Fruit fly (Drosophila melanogaster) whole organism, wandering third instar larva: Measurements from ENCODE around the gene Pus7.

Source experiments
- CG32264 ChIP-seq: fragments of 200-800 bp; sonication (Bioruptor generic); optimal IDR thresholded peaks from 2 replicates; lab custom pipeline; 2016; ENCODE audit warnings: missing biosample characterization, missing genetic modification characterization
- CG9705 ChIP-seq: fragments of 200-800 bp; sonication (Bioruptor generic); optimal IDR thresholded peaks from 2 replicates; lab custom pipeline; 2018; ENCODE audit warnings: missing biosample characterization, mild to moderate bottlenecking, missing genetic modification characterization
- CrebA ChIP-seq: fragments of 200-800 bp; sonication (Bioruptor generic); optimal IDR thresholded peaks from 2 replicates; lab custom pipeline; 2016; ENCODE audit warnings: missing biosample characterization, mild to moderate bottlenecking, missing genetic modification characterization, borderline replicate concordance
- Dfd ChIP-seq: fragments of >200 bp; optimal IDR thresholded peaks from 2 replicates; lab custom pipeline; 2017; ENCODE audit warnings: missing biosample characterization, missing genetic modification characterization
- Dif ChIP-seq: fragments of 200-275, 200-300 bp; sonication (Bioruptor generic); optimal IDR thresholded peaks from 2 replicates; lab custom pipeline; 2018; ENCODE audit warnings: missing biosample characterization, missing genetic modification characterization; ENCODE audit not compliant: partially characterized antibody
- GATAd ChIP-seq: sonication (Bioruptor generic); optimal IDR thresholded peaks from 2 replicates; lab custom pipeline; 2016; ENCODE audit warnings: missing biosample characterization, missing genetic modification characterization
- HLH106 ChIP-seq: fragments of 200-800 bp; optimal IDR thresholded peaks from 3 replicates; lab custom pipeline; 2019; ENCODE audit warnings: missing biosample characterization, mild to moderate bottlenecking, missing genetic modification characterization, moderate library complexity
- Hnf4 ChIP-seq: fragments of 200-800 bp; sonication (Bioruptor generic); optimal IDR thresholded peaks from 2 replicates; lab custom pipeline; 2016; ENCODE audit warnings: missing biosample characterization, mild to moderate bottlenecking, missing genetic modification characterization
- Hr78 ChIP-seq: fragments of >200 bp; optimal IDR thresholded peaks from 2 replicates; lab custom pipeline; 2017; ENCODE audit warnings: missing biosample characterization, missing genetic modification characterization
- Jra ChIP-seq: sonication (Bioruptor generic); optimal IDR thresholded peaks from 2 replicates; lab custom pipeline; 2016; ENCODE audit warnings: missing biosample characterization, missing genetic modification characterization
- Mio ChIP-seq: sonication (Bioruptor generic); optimal IDR thresholded peaks from 2 replicates; lab custom pipeline; 2016; ENCODE audit warnings: missing biosample characterization, missing genetic modification characterization
- Myc ChIP-seq: fragments of >200 bp; optimal IDR thresholded peaks from 2 replicates; lab custom pipeline; 2017
- N ChIP-seq: fragments of >200 bp; optimal IDR thresholded peaks from 2 replicates; lab custom pipeline; 2018; ENCODE audit warnings: missing biosample characterization, missing external identifiers, missing genetic modification characterization
- OdsH ChIP-seq: fragments of 200-800 bp; sonication (Bioruptor generic); optimal IDR thresholded peaks from 2 replicates; lab custom pipeline; 2016; ENCODE audit warnings: missing biosample characterization, mild to moderate bottlenecking, missing genetic modification characterization
- Rel ChIP-seq, 2 experiments: fragments of 200-800 bp; sonication (Bioruptor generic) in 1 of 2; optimal IDR thresholded peaks; 2 replicates in 1 of 2; 3 replicates in 1 of 2; lab custom pipeline; 2016 to 2019; ENCODE audit warnings: mild to moderate bottlenecking in 2 of 2, missing biosample characterization in 2 of 2, missing genetic modification characterization in 2 of 2, moderate library complexity in 1 of 2
- Sp1 ChIP-seq: fragments of 200-800 bp; sonication (Bioruptor generic); optimal IDR thresholded peaks from 3 replicates; lab custom pipeline; 2019; ENCODE audit warnings: missing biosample characterization, mild to moderate bottlenecking, missing genetic modification characterization, moderate library complexity
- br ChIP-seq: fragments of 200-800 bp; sonication (Bioruptor generic); optimal IDR thresholded peaks from 2 replicates; lab custom pipeline; 2016; ENCODE audit warnings: missing biosample characterization, missing genetic modification characterization
- brk ChIP-seq: fragments of 200-800 bp; sonication (Bioruptor generic); optimal IDR thresholded peaks from 2 replicates; lab custom pipeline; 2016; ENCODE audit warnings: missing biosample characterization, mild to moderate bottlenecking, missing genetic modification characterization
- dl ChIP-seq, 2 experiments: fragments of 175-275, 200-275 bp in 1 of 2; fragments of 200-275 bp in 1 of 2; sonication (Bioruptor generic); optimal IDR thresholded peaks; lab custom pipeline; 2018; ENCODE audit warnings: mild to moderate bottlenecking in 2 of 2, missing biosample characterization in 2 of 2, missing genetic modification characterization in 2 of 2, moderate library complexity in 2 of 2; ENCODE audit not compliant: partially characterized antibody in 2 of 2, insufficient read depth in 1 of 2
- dsf ChIP-seq: sonication (Bioruptor generic); optimal IDR thresholded peaks from 2 replicates; lab custom pipeline; 2016; ENCODE audit warnings: missing biosample characterization, missing genetic modification characterization, borderline replicate concordance
- ey ChIP-seq: fragments of 200-800 bp; sonication (Bioruptor generic); optimal IDR thresholded peaks from 2 replicates; lab custom pipeline; 2016; ENCODE audit warnings: missing biosample characterization, missing genetic modification characterization
- foxo ChIP-seq, 2 experiments: fragments of 200-800 bp; sonication (Bioruptor generic); optimal IDR thresholded peaks; 2 replicates in 1 of 2; 3 replicates in 1 of 2; lab custom pipeline; 2016 to 2017; ENCODE audit warnings: missing biosample characterization in 2 of 2, missing genetic modification characterization in 2 of 2
- fru ChIP-seq: fragments of 200-800 bp; sonication (Bioruptor generic); optimal IDR thresholded peaks from 3 replicates; lab custom pipeline; 2016; ENCODE audit warnings: missing biosample characterization, mild to moderate bottlenecking, missing genetic modification characterization
- pan ChIP-seq: fragments of >200 bp; optimal IDR thresholded peaks from 2 replicates; lab custom pipeline; 2017
- rgr ChIP-seq: fragments of 200-800 bp; sonication (Bioruptor generic); optimal IDR thresholded peaks from 3 replicates; lab custom pipeline; 2016; ENCODE audit warnings: missing biosample characterization, mild to moderate bottlenecking, missing genetic modification characterization
- sv ChIP-seq: fragments of 200-800 bp; sonication (Bioruptor generic); optimal IDR thresholded peaks from 3 replicates; lab custom pipeline; 2016; ENCODE audit warnings: missing biosample characterization, missing genetic modification characterization
- tai ChIP-seq: sonication (Bioruptor generic); optimal IDR thresholded peaks from 2 replicates; lab custom pipeline; 2016; ENCODE audit warnings: missing biosample characterization, missing genetic modification characterization
- woc ChIP-seq: sonication (Bioruptor generic); optimal IDR thresholded peaks from 2 replicates; lab custom pipeline; 2016; ENCODE audit warnings: missing biosample characterization, mild to moderate bottlenecking, missing genetic modification characterization

The Pus7 gene

DNA sequence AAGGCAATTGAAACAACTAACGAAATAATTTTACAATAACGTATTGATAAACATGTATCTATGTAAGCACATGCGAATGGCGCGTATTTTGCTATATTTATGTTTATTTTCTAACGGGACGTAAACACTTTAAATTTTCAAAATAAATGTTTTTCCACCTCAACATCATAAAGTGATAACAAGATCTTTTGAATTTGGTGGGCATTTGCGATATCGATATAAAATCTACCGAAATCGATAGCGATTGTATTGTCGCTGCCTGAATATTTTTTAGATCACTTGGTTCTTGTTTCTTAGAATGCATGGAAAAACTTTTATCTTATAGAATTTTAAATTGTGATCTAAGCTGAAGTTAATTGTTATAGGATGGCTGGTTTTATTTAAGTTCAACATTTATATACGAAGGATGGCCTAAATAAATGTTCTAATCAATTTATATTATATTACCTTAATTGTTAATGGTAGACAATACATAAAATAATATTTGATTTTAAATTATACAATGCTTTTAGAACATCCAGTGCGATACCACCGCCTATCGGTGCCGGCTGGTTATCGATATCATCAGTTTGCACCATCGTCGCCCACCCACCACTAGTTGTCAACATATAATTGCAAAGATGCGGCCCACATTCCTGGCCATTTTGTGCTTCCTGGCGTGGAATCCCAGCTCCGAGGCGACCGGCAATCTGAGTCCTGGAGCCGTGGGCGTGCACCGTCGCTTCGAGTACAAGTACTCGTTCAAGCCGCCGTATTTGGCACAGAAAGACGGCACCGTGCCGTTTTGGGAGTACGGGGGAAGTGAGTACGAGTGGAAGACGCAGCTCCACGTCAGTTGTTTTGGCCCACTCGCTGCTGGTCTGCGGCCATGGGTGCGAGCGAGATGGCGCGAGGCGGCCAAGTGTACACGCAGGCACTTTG, 24.8 kb downstream of the Pus7 start, which contains the start of gene ergic53:
TSS of gene ergic53 (plus strand) at position 592 of the 921 bp plus-strand sequence.
- TF ChIP-seq ey (GFP tag; lab: Kevin White, UChicago) (no peak), Myc (lab: Kevin White, UChicago) (peak; percentile 34), GATAd (GFP tag; lab: Kevin White, UChicago) (peak; percentile 71), Rel (GFP tag; optimal IDR thresholded peaks at IDR 0.05; lab: Kevin White, UChicago) (no peak), Rel (tag; optimal IDR thresholded peaks at IDR 0.05; lab: Kevin White, UChicago) (peak; percentile 32), Hr78 (GFP tag; lab: Kevin White, UChicago) (no peak), Jra (GFP tag; lab: Kevin White, UChicago) (no peak), Mio (GFP tag; lab: Kevin White, UChicago) (no peak)
- TF ChIP-seq, all 38 proteins: peak for 3

DNA sequence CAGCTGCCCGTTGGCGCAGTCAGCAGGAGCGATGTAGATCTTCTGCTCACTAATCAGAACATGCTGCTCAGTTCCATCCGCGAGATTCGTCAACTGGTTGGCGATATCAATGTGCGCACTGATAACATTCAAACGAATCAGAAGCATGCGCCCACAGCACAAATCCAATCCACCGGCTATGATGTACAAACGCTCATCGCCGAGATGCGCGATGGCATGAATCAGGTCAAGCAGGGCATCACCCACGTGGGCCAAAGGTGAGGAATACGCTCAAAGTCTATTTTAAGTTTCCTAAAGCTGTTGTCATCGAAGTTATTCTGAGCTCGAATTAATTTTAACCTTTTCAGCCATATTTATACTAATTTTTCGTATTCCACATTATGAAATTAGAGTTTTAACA, 26.6 kb downstream of the Pus7 start:
- TF ChIP-seq rgr (GFP tag; lab: Kevin White, UChicago) (no peak), dl (GFP tag; optimal IDR thresholded peaks at IDR 0.05; lab: Kevin White, UChicago; ENCODE audit: insufficient read depth in 1 of 2, partially characterized antibody in 2 of 2) (no peak), dsf (no peak), woc (GFP tag; lab: Kevin White, UChicago) (no peak), Hr78 (GFP tag; lab: Kevin White, UChicago) (no peak), tai (GFP tag; lab: Kevin White, UChicago) (no peak), sv (GFP tag; lab: Kevin White, UChicago) (no peak), br (GFP tag; lab: Kevin White, UChicago) (no peak), Hnf4 (GFP tag; lab: Kevin White, UChicago) (no peak), Myc (lab: Kevin White, UChicago) (no peak), CG32264 (GFP tag; lab: Kevin White, UChicago) (no peak), foxo (GFP tag; optimal IDR thresholded peaks at IDR 0.05; lab: Kevin White, UChicago) (no peak), Dfd (GFP tag; lab: Kevin White, UChicago) (no peak), Rel (GFP tag; optimal IDR thresholded peaks at IDR 0.05; lab: Kevin White, UChicago) (no peak), Rel (tag; optimal IDR thresholded peaks at IDR 0.05; lab: Kevin White, UChicago) (no peak)

DNA sequence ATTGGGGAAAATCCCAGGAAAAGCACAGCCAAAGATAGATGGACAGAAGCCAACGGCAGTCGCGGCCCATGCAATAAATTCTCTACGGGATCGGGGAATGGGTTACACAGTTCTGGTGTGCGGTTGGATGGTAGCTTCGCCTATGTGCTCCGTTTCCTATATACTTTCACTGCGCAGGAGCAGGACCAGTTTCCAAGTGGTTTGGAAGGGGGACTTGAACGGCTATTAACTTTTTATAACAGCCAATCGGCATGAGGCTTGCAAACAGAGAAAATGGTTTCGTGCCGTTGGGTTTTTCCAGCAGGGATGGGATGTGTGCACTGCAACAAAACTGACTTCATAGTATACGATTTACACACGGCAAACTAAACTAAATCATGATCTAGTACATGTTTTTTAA, 28.6 kb downstream of the Pus7 start:
- no peak for TF ChIP-seq ey (GFP tag; lab: Kevin White, UChicago)
- no peak for TF ChIP-seq br (GFP tag; lab: Kevin White, UChicago)
- TF ChIP-seq Sp1 (GFP tag; lab: Kevin White, UChicago), result no peak
- TF ChIP-seq dl (GFP tag; optimal IDR thresholded peaks at IDR 0.05; lab: Kevin White, UChicago; ENCODE audit: insufficient read depth in 1 of 2, partially characterized antibody in 2 of 2), result no peak
- no peak for TF ChIP-seq HLH106 (tag; lab: Kevin White, UChicago)
- TF ChIP-seq CG9705 (GFP tag; lab: Kevin White, UChicago), result no peak
- no peak for TF ChIP-seq Hnf4 (GFP tag; lab: Kevin White, UChicago)

DNA sequence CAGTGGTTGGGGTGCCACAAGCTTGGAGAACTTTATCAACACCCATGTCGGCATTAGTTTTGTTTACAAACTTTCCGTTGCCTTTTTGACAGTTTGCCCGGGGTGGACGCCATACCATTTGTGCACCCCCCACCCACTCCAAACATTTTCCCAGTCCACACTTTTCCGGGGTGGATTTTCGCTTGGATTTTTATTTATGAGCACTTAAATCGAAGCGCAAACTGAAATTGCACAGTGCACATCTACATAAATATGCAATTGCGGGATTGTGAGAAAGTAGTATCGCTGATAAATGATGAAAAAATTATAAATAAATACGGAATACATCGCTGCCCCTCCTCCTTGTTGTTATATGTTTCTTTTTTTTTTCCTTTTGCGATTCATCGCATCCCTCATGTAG, 30.7 kb downstream of the Pus7 start:
- TF ChIP-seq HLH106 (tag; lab: Kevin White, UChicago) (no peak), Rel (GFP tag; optimal IDR thresholded peaks at IDR 0.05; lab: Kevin White, UChicago) (no peak), Rel (tag; optimal IDR thresholded peaks at IDR 0.05; lab: Kevin White, UChicago) (no peak), sv (GFP tag; lab: Kevin White, UChicago) (no peak), Dfd (GFP tag; lab: Kevin White, UChicago) (no peak), OdsH (no peak), dl (GFP tag; optimal IDR thresholded peaks at IDR 0.05; lab: Kevin White, UChicago; ENCODE audit: insufficient read depth in 1 of 2, partially characterized antibody in 2 of 2) (no peak), ey (GFP tag; lab: Kevin White, UChicago) (no peak), CrebA (GFP tag; lab: Kevin White, UChicago) (no peak), Myc (lab: Kevin White, UChicago) (no peak), Hr78 (GFP tag; lab: Kevin White, UChicago) (no peak), Hnf4 (GFP tag; lab: Kevin White, UChicago) (no peak), Dif (no peak), woc (GFP tag; lab: Kevin White, UChicago) (no peak), fru (GFP tag; lab: Kevin White, UChicago) (no peak), brk (no peak), CG32264 (GFP tag; lab: Kevin White, UChicago) (no peak), pan (lab: Kevin White, UChicago) (no peak), N (GFP tag; lab: Kevin White, UChicago) (no peak)
